Fruit fly (Drosophila melanogaster): ENCODE data around the gene rhea.

dm6 chr3L:8527829-8528228 is 17.0 kb upstream of the rhea start:
- TF ChIP-seq Hr38 (GFP tag; optimal IDR thresholded peaks at IDR 0.05) (no peak), Gug (GFP tag; IDR thresholded peaks at IDR 0.05) (no peak), CG6163 (GFP tag; IDR thresholded peaks at IDR 0.05) (no peak), esn (GFP tag; optimal IDR thresholded peaks at IDR 0.05) (no peak), Sox15 (GFP tag; optimal IDR thresholded peaks at IDR 0.05) (no peak)
